Fruit fly (Drosophila melanogaster) whole organism, embryonic: ENCODE measurements around the gene CG17300.

Experiments used
- Aef1 ChIP-seq: fragments of 200-800 bp; sonication (Bioruptor generic); IDR thresholded peaks from 3 replicates; pipeline ENCODE4 v1.3.6; 2022; ENCODE audit warnings: missing biosample characterization, missing genetic modification characterization
- Atf6 ChIP-seq: fragments of 200-800 bp; sonication (Bioruptor generic); IDR thresholded peaks from 2 replicates; pipeline ENCODE4 v1.3.6; 2022; ENCODE audit warnings: missing biosample characterization, missing genetic modification characterization
- Awh ChIP-seq: fragments of 200-800 bp; sonication (Bioruptor generic); IDR thresholded peaks from 2 replicates; pipeline ENCODE4, ENCODE4 v1.3.6; 2022; ENCODE audit warnings: missing biosample characterization, missing genetic modification characterization
- CG11723 ChIP-seq: fragments of 200-800 bp; sonication (Bioruptor generic); optimal IDR thresholded peaks from 2 replicates; lab custom pipeline; 2017; ENCODE audit warnings: missing biosample characterization, mild to moderate bottlenecking, missing genetic modification characterization
- CG12219 ChIP-seq: fragments of 200-800 bp; sonication (Bioruptor generic); optimal IDR thresholded peaks from 3 replicates; lab custom pipeline; 2018; ENCODE audit warnings: missing biosample characterization, mild to moderate bottlenecking, missing genetic modification characterization
- CG13775 ChIP-seq: fragments of 200-800 bp; sonication (Bioruptor generic); optimal IDR thresholded peaks from 3 replicates; lab custom pipeline; 2017; ENCODE audit warnings: missing biosample characterization, mild to moderate bottlenecking, missing genetic modification characterization
- CG16863 ChIP-seq: fragments of 200-800 bp; sonication (Bioruptor generic); optimal IDR thresholded peaks from 3 replicates; lab custom pipeline; 2016; ENCODE audit warnings: missing biosample characterization, missing genetic modification characterization
- CG17328 ChIP-seq: fragments of 200-800 bp; sonication (Bioruptor generic); IDR thresholded peaks from 2 replicates; pipeline ENCODE4 v1.3.6; 2022; ENCODE audit warnings: missing biosample characterization, missing genetic modification characterization
- CG17912 ChIP-seq: fragments of 200-800 bp; sonication (Bioruptor generic); optimal IDR thresholded peaks from 2 replicates; lab custom pipeline; 2018; ENCODE audit warnings: missing biosample characterization, mild to moderate bottlenecking, missing genetic modification characterization
- CG3163 ChIP-seq: fragments of 200-800 bp; sonication (Bioruptor generic); optimal IDR thresholded peaks from 3 replicates; lab custom pipeline; 2016; ENCODE audit warnings: missing biosample characterization, missing genetic modification characterization
- CG33213 ChIP-seq: fragments of 200-800 bp; sonication (Bioruptor generic); optimal IDR thresholded peaks from 3 replicates; lab custom pipeline; 2016; ENCODE audit warnings: missing biosample characterization, missing genetic modification characterization
- CG5180 ChIP-seq: fragments of 200-800 bp; sonication (Bioruptor generic); optimal IDR thresholded peaks from 3 replicates; lab custom pipeline; 2017; ENCODE audit warnings: missing biosample characterization, missing genetic modification characterization, mild to moderate bottlenecking, moderate library complexity, missing genetic modification reagents
- CG6654 ChIP-seq: fragments of 200-800 bp; sonication (Bioruptor generic); optimal IDR thresholded peaks from 2 replicates; lab custom pipeline; 2017; ENCODE audit warnings: missing biosample characterization, mild to moderate bottlenecking, missing genetic modification characterization
- CG6813 ChIP-seq: fragments of 200-800 bp; sonication (Bioruptor generic); optimal IDR thresholded peaks from 2 replicates; lab custom pipeline; 2017; ENCODE audit warnings: missing biosample characterization, missing genetic modification characterization, mild to moderate bottlenecking, moderate library complexity, missing genetic modification reagents
- CG7839 ChIP-seq: fragments of 200-800 bp; sonication (Bioruptor generic); optimal IDR thresholded peaks from 3 replicates; lab custom pipeline; 2018; ENCODE audit warnings: missing biosample characterization, mild to moderate bottlenecking, missing genetic modification characterization, moderate library complexity
- CG8281 ChIP-seq: fragments of 200-800 bp; sonication (Bioruptor generic); optimal IDR thresholded peaks from 2 replicates; lab custom pipeline; 2018; ENCODE audit warnings: missing biosample characterization, mild to moderate bottlenecking, missing genetic modification characterization, moderate library complexity
- CG9797 ChIP-seq: fragments of 200-800 bp; sonication (Bioruptor generic); optimal IDR thresholded peaks from 3 replicates; lab custom pipeline; 2018; ENCODE audit warnings: missing biosample characterization, mild to moderate bottlenecking, missing genetic modification characterization
- Dll ChIP-seq: fragments of 200-800 bp; sonication (Bioruptor generic); IDR thresholded peaks from 4 replicates; pipeline ENCODE4 v1.3.6; 2022; ENCODE audit warnings: missing biosample characterization, missing genetic modification characterization; ENCODE audit not compliant: partially characterized antibody
- Eip74EF ChIP-seq, 2 experiments: fragments of 200-800 bp in 1 of 2; fragments of >200 bp in 1 of 2; sonication (Bioruptor generic) in 1 of 2; optimal IDR thresholded peaks; 2 replicates each; lab custom pipeline; 2017 to 2019; ENCODE audit warnings: missing biosample characterization in 2 of 2, missing genetic modification characterization in 2 of 2, mild to moderate bottlenecking in 1 of 2, moderate library complexity in 1 of 2
- Ets97D ChIP-seq: fragments of 200-800 bp; sonication (Bioruptor generic); optimal IDR thresholded peaks from 3 replicates; lab custom pipeline; 2016; ENCODE audit warnings: missing biosample characterization, missing genetic modification characterization
- Gug ChIP-seq: fragments of 200-800 bp; sonication (Bioruptor generic); IDR thresholded peaks from 4 replicates; pipeline ENCODE4 v1.3.6; 2022; ENCODE audit warnings: missing biosample characterization, missing genetic modification characterization
- HLH3B ChIP-seq: fragments of 200-800 bp; sonication (Bioruptor generic); IDR thresholded peaks from 2 replicates; pipeline ENCODE4 v1.3.6; 2022; ENCODE audit warnings: missing biosample characterization, missing genetic modification characterization
- Jarid2 ChIP-seq: fragments of 200-800 bp; sonication (Bioruptor generic); optimal IDR thresholded peaks from 3 replicates; lab custom pipeline; 2017; ENCODE audit warnings: mild to moderate bottlenecking, missing biosample characterization, missing genetic modification reagents, missing genetic modification characterization
- Kr ChIP-seq: fragments of 200-800 bp; sonication (Bioruptor generic); optimal IDR thresholded peaks from 2 replicates; lab custom pipeline; 2017; ENCODE audit warnings: missing biosample characterization, mild to moderate bottlenecking, missing genetic modification characterization
- Mad ChIP-seq: fragments of 200-800 bp; sonication (Bioruptor generic); optimal IDR thresholded peaks from 2 replicates; lab custom pipeline; 2016; ENCODE audit warnings: missing biosample characterization, missing genetic modification characterization
- Max ChIP-seq: fragments of 200-800 bp; sonication (Bioruptor generic); optimal IDR thresholded peaks from 2 replicates; lab custom pipeline; 2016; ENCODE audit warnings: missing biosample characterization, mild to moderate bottlenecking, missing genetic modification characterization
- Neu2 ChIP-seq: fragments of 200-800 bp; sonication (Bioruptor generic); optimal IDR thresholded peaks from 3 replicates; lab custom pipeline; 2016; ENCODE audit warnings: missing biosample characterization, missing genetic modification characterization, borderline replicate concordance
- Trl ChIP-seq, 3 experiments: fragments of >200 bp in 2 of 3; fragments of 200-800 bp in 1 of 3; sonication (Bioruptor generic) in 1 of 3; optimal IDR thresholded peaks; 2 replicates in 1 of 3; 3 replicates in 2 of 3; lab custom pipeline; 2016 to 2017; ENCODE audit warnings: missing biosample characterization in 1 of 3, missing genetic modification characterization in 1 of 3
- Usf ChIP-seq: fragments of 200-800 bp; sonication (Bioruptor generic); optimal IDR thresholded peaks from 2 replicates; lab custom pipeline; 2017; ENCODE audit warnings: missing genotype, missing biosample characterization, missing genetic modification characterization
- al ChIP-seq: fragments of 200-800 bp; sonication (Bioruptor generic); IDR thresholded peaks from 2 replicates; pipeline ENCODE4 v1.3.6; 2022; ENCODE audit warnings: missing biosample characterization, missing genetic modification characterization
- aop ChIP-seq: fragments of 200-800 bp; sonication (Bioruptor generic); IDR thresholded peaks from 2 replicates; pipeline ENCODE4 v1.3.6; 2022; ENCODE audit warnings: missing biosample characterization, missing genetic modification characterization
- ash1 ChIP-seq: fragments of 200-800 bp; sonication (Bioruptor generic); optimal IDR thresholded peaks from 2 replicates; lab custom pipeline; 2018; ENCODE audit warnings: missing biosample characterization, mild to moderate bottlenecking, missing genetic modification characterization
- bbx ChIP-seq: fragments of 200-800 bp; sonication (Bioruptor generic); IDR thresholded peaks from 2 replicates; pipeline ENCODE4 v1.3.6; 2022; ENCODE audit warnings: missing biosample characterization, missing genetic modification characterization; ENCODE audit not compliant: partially characterized antibody
- cas ChIP-seq: fragments of 200-800 bp; sonication (Bioruptor generic); IDR thresholded peaks from 2 replicates; pipeline ENCODE4 v1.3.6; 2022; ENCODE audit warnings: missing biosample characterization, missing genetic modification characterization
- dmrt99B ChIP-seq: fragments of 200-800 bp; sonication (Bioruptor generic); optimal IDR thresholded peaks from 2 replicates; lab custom pipeline; 2018; ENCODE audit warnings: missing biosample characterization, mild to moderate bottlenecking, missing genetic modification characterization, moderate library complexity
- dpn ChIP-seq, 2 experiments: fragments of 200-800 bp; sonication (Bioruptor generic); optimal IDR thresholded peaks; 3 replicates each; lab custom pipeline; 2016; ENCODE audit warnings: missing biosample characterization in 2 of 2, missing genetic modification characterization in 2 of 2
- ftz-f1 ChIP-seq: fragments of 200-800 bp; sonication (Bioruptor generic); optimal IDR thresholded peaks from 2 replicates; lab custom pipeline; 2016; ENCODE audit warnings: missing biosample characterization, missing genetic modification characterization
- insv ChIP-seq, 2 experiments: fragments of 200-800 bp; sonication (Bioruptor generic); optimal IDR thresholded peaks; 3 replicates each; lab custom pipeline; 2016 to 2018; ENCODE audit warnings: missing biosample characterization in 2 of 2, missing genetic modification characterization in 2 of 2
- lov ChIP-seq, 2 experiments: fragments of 200-800 bp in 1 of 2; fragments of >200 bp in 1 of 2; sonication (Bioruptor generic) in 1 of 2; IDR thresholded peaks in 1 of 2; optimal IDR thresholded peaks in 1 of 2; 2 replicates in 1 of 2; 3 replicates in 1 of 2; pipeline versions ENCODE4 v1.3.6 to Lab custom; 2017 to 2022; ENCODE audit warnings: missing biosample characterization in 1 of 2, missing genetic modification characterization in 1 of 2
- oc ChIP-seq: fragments of 200-800 bp; sonication (Bioruptor generic); optimal IDR thresholded peaks from 2 replicates; lab custom pipeline; 2018; ENCODE audit warnings: missing biosample characterization, mild to moderate bottlenecking, missing genetic modification characterization, moderate library complexity
- rib ChIP-seq: fragments of 200-800 bp; sonication (Bioruptor generic); IDR thresholded peaks from 2 replicates; pipeline ENCODE4 v1.3.6; 2022; ENCODE audit warnings: missing biosample characterization, missing genetic modification characterization
- ro ChIP-seq: fragments of 200-800 bp; sonication (Bioruptor generic); IDR thresholded peaks from 2 replicates; pipeline ENCODE4 v1.3.6; 2022; ENCODE audit warnings: missing biosample characterization, missing genetic modification characterization
- schlank ChIP-seq: fragments of 200-800 bp; sonication (Bioruptor generic); optimal IDR thresholded peaks from 2 replicates; lab custom pipeline; 2018; ENCODE audit warnings: missing biosample characterization, mild to moderate bottlenecking, missing genetic modification characterization
- seq ChIP-seq: fragments of 200-800 bp; sonication (Bioruptor generic); IDR thresholded peaks from 2 replicates; pipeline ENCODE4 v1.3.6; 2022; ENCODE audit warnings: missing biosample characterization, missing genetic modification characterization
- sima ChIP-seq: fragments of 200-800 bp; sonication (Bioruptor generic); optimal IDR thresholded peaks from 2 replicates; lab custom pipeline; 2016; ENCODE audit warnings: missing biosample characterization, missing genetic modification characterization
- so ChIP-seq: fragments of 200-800 bp; sonication (Bioruptor generic); IDR thresholded peaks from 3 replicates; pipeline ENCODE4 v1.3.6; 2022; ENCODE audit warnings: missing biosample characterization, missing genetic modification characterization
- tll ChIP-seq, 2 experiments: fragments of 200-800 bp in 1 of 2; fragments of >200 bp in 1 of 2; sonication (Bioruptor generic) in 1 of 2; optimal IDR thresholded peaks; 2 replicates each; lab custom pipeline; 2017 to 2019; ENCODE audit warnings: missing biosample characterization in 2 of 2, missing genetic modification characterization in 2 of 2, mild to moderate bottlenecking in 1 of 2, moderate library complexity in 1 of 2
- yki ChIP-seq: fragments of >200 bp; optimal IDR thresholded peaks from 3 replicates; lab custom pipeline; 2018
- zen2 ChIP-seq: fragments of 200-800 bp; sonication (Bioruptor generic); IDR thresholded peaks from 3 replicates; pipeline ENCODE4 v1.3.6; 2022; ENCODE audit warnings: missing biosample characterization, missing genetic modification characterization; ENCODE audit not compliant: partially characterized antibody

CG17300 gene

DNA sequence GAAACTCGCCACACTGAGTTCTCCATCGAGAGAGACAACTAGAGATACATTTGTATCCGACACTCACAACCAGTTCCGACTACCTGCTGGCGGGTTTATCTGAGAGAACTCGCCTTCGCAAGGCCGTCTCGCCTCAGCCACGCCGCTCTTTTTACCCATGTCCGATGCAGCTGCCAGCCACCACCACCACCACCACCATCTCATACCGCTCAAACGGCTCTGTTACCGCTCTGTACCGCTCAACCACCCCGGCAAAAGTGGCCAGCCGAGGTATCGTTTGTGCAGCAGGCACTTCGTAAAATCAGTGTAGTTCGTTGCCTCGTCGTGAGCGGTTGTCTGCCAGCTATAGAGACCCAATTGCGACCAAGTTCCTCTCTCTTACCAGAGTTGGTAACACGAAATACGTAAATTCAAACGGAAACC, 26.9 kb upstream of the CG17300 start, which contains the start of gene trn (continued):
- TF ChIP-seq al (GFP tag; lab: Robert Waterston, UW), result no peak
- TF ChIP-seq Awh (GFP tag; lab: Robert Waterston, UW), result peak; percentile 71
- no peak for TF ChIP-seq CG12219 (GFP tag; lab: Kevin White, UChicago)
- peak; percentile 53; the same call in 1 of the 2 replicates for TF ChIP-seq Atf6
- no peak for TF ChIP-seq Aef1 (GFP tag; lab: Robert Waterston, UW)
- peak; percentile 42 for TF ChIP-seq yki
- TF ChIP-seq bbx (GFP tag; lab: Robert Waterston, UW), result peak; percentile 74
- peak; percentile 4 for TF ChIP-seq CG11723 (GFP tag; lab: Kevin White, UChicago)
- peak in 1 of 2 experiments; percentile 23 for TF ChIP-seq tll (GFP tag; optimal IDR thresholded peaks at IDR 0.05; lab: Kevin White, UChicago)
- no peak for TF ChIP-seq schlank
- TF ChIP-seq Max (GFP tag; lab: Kevin White, UChicago), result no peak
- no peak for TF ChIP-seq lov (optimal IDR thresholded peaks at IDR 0.05; lab: Kevin White, UChicago)
- TF ChIP-seq lov (GFP tag; IDR thresholded peaks at IDR 0.05; lab: Robert Waterston, UW), result peak; percentile 64; the same call in 1 of the 3 replicates
- peak; percentile 44; the same call in 2 of the 4 replicates for TF ChIP-seq Gug (GFP tag; lab: Robert Waterston, UW)
- peak; percentile 88 to 93 for TF ChIP-seq Trl (optimal IDR thresholded peaks at IDR 0.05; lab: Kevin White, UChicago)
- peak; percentile 69 for TF ChIP-seq Trl (GFP tag; optimal IDR thresholded peaks at IDR 0.05; lab: Kevin White, UChicago)
- no peak for TF ChIP-seq Neu2 (GFP tag; lab: Kevin White, UChicago)
- no peak for TF ChIP-seq CG9797 (GFP tag; lab: Kevin White, UChicago)
- TF ChIP-seq ash1, result peak; percentile 26
- TF ChIP-seq Eip74EF (GFP tag; optimal IDR thresholded peaks at IDR 0.05; lab: Kevin White, UChicago), result peak in 1 of 2 experiments; percentile 64
- TF ChIP-seq CG7839 (tag; lab: Kevin White, UChicago), result peak; percentile 34
- no peak for TF ChIP-seq dpn (GFP tag; optimal IDR thresholded peaks at IDR 0.05; lab: Kevin White, UChicago)
- no peak for TF ChIP-seq CG8281
- no peak for TF ChIP-seq Kr (GFP tag; lab: Kevin White, UChicago)
- TF ChIP-seq Usf, result no peak
- TF ChIP-seq CG5180 (GFP tag; lab: Kevin White, UChicago), result peak; percentile 75
- TF ChIP-seq CG17912 (GFP tag; lab: Kevin White, UChicago), result no peak
- no peak for TF ChIP-seq ro (GFP tag; lab: Robert Waterston, UW)
- TF ChIP-seq oc, result peak; percentile 60
- TF ChIP-seq CG17328, result peak; percentile 65
- peak; percentile 84 for TF ChIP-seq seq
- TF ChIP-seq aop, result peak; percentile 72
- peak; percentile 64 for TF ChIP-seq CG3163
- no peak for TF ChIP-seq cas (GFP tag; lab: Robert Waterston, UW)
- peak; percentile 21 for TF ChIP-seq CG16863 (GFP tag; lab: Kevin White, UChicago)
- TF ChIP-seq ftz-f1 (GFP tag; lab: Kevin White, UChicago), result peak; percentile 74
- TF ChIP-seq zen2, result peak; percentile 75; the same call in 2 of the 3 replicates
- peak; percentile 24 for TF ChIP-seq dmrt99B (tag; lab: Kevin White, UChicago)
- peak; percentile 42; the same call in 1 of the 2 replicates for TF ChIP-seq HLH3B (GFP tag; lab: Robert Waterston, UW)
- peak; percentile 83 for TF ChIP-seq rib (GFP tag; lab: Robert Waterston, UW)
- TF ChIP-seq Dll (GFP tag; lab: Robert Waterston, UW), result peak; percentile 50; the same call in 2 of the 4 replicates
- TF ChIP-seq insv (GFP tag; optimal IDR thresholded peaks at IDR 0.05; lab: Kevin White, UChicago), result peak in 1 of 2 experiments; percentile 61
- TF ChIP-seq Mad (GFP tag; lab: Kevin White, UChicago), result peak; percentile 37
- TF ChIP-seq CG13775 (GFP tag; lab: Kevin White, UChicago), result no peak
- no peak for TF ChIP-seq Ets97D (GFP tag; lab: Kevin White, UChicago)
- peak; percentile 99 for TF ChIP-seq Jarid2 (GFP tag; lab: Kevin White, UChicago)
- peak; percentile 19 for TF ChIP-seq CG6813 (GFP tag; lab: Kevin White, UChicago)
- TF ChIP-seq so, result peak; percentile 34; the same call in 1 of the 3 replicates
- TF ChIP-seq CG33213, result peak; percentile 39
- no peak for TF ChIP-seq sima (GFP tag; lab: Kevin White, UChicago)
- TF ChIP-seq CG6654, result no peak
